Worm (Caenorhabditis elegans): Measurements from ENCODE around the gene far-1.

The far-1 gene

DNA sequence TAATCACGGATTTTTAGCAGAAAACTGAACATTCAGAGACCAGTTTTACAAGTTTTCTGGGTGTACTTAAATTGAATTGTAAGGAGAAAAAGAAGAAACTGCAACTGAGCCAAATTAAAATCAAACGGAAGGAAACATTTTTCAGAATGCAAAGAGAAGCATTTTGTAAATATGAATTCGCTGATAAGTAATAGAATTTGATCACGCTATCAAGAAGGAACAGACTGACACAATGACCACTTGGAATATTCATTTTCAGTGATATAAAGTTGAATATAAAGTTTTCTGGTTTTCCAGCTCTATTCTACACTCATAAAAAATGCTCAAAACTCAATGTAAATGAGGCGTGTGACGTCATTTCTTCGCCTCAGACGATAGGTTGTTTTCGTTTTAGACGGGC lies 46.8 kb downstream of the far-1 start:
- TF ChIP-seq aly-2 (tag; optimal IDR thresholded peaks at IDR 0.05) = no peak
- no peak for TF ChIP-seq fkh-2 (tag; optimal IDR thresholded peaks at IDR 0.05)
- no peak for TF ChIP-seq nhr-23 (tag; optimal IDR thresholded peaks at IDR 0.05)
- TF ChIP-seq unc-39 (tag; optimal IDR thresholded peaks at IDR 0.05) = no peak
- no peak for TF ChIP-seq mdl-1 (tag; optimal IDR thresholded peaks at IDR 0.05)
- TF ChIP-seq jun-1 (tag; optimal IDR thresholded peaks at IDR 0.05) = peak; percentile 51
- no peak for TF ChIP-seq pqm-1 (tag; optimal IDR thresholded peaks at IDR 0.05)
- peak; percentile 57 for TF ChIP-seq elt-2 (tag; optimal IDR thresholded peaks at IDR 0.05)
- no peak for TF ChIP-seq nhr-43 (tag; optimal IDR thresholded peaks at IDR 0.05; ENCODE audit: poor library complexity, severe bottlenecking)
- TF ChIP-seq nhr-25 (tag; optimal IDR thresholded peaks at IDR 0.05) = no peak
- no peak for TF ChIP-seq daf-12 (tag; optimal IDR thresholded peaks at IDR 0.05)
- no peak for TF ChIP-seq nhr-67 (tag; optimal IDR thresholded peaks at IDR 0.05)
- TF ChIP-seq ceh-82 (tag; optimal IDR thresholded peaks at IDR 0.05) = no peak
- TF ChIP-seq eor-1 (tag; optimal IDR thresholded peaks at IDR 0.05) = no peak
- no peak for TF ChIP-seq skn-1 (tag; optimal IDR thresholded peaks at IDR 0.05)
- TF ChIP-seq lsy-12 (tag; optimal IDR thresholded peaks at IDR 0.05) = no peak
- no peak for TF ChIP-seq lin-39 (tag; optimal IDR thresholded peaks at IDR 0.05)
- TF ChIP-seq ceh-9 (tag; optimal IDR thresholded peaks at IDR 0.05) = no peak
- TF ChIP-seq mml-1 (tag; optimal IDR thresholded peaks at IDR 0.05) = no peak
- peak; percentile 10 for TF ChIP-seq pha-4 (tag; optimal IDR thresholded peaks at IDR 0.05)
- TF ChIP-seq elt-1 (tag; optimal IDR thresholded peaks at IDR 0.05) = no peak

DNA sequence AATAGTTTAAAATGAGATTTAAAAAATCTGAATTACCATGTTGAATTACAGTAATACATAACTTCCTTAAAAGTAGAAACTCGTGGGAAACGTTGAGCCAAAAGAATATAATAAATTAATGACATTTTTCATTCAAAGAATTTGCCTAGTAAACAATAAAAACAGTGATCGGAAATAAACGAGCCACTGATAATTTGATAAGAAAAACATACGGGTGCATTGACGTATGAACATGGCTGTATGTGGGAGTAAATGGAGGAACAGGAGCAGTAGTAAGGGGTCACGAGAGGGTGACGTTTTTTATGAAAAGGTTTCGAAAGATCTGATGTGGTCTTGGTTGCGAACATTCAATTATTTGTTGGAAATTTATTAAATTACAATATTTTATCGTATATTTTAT lies 50.2 kb downstream of the far-1 start:
- TF ChIP-seq jun-1 (tag; optimal IDR thresholded peaks at IDR 0.05) = no peak
- no peak for TF ChIP-seq eor-1 (tag; optimal IDR thresholded peaks at IDR 0.05)
- peak; percentile 60 for TF ChIP-seq elt-2 (tag; optimal IDR thresholded peaks at IDR 0.05)
- TF ChIP-seq ceh-9 (tag; optimal IDR thresholded peaks at IDR 0.05) = no peak
- peak; percentile 11 for TF ChIP-seq pqm-1 (tag; optimal IDR thresholded peaks at IDR 0.05)
- TF ChIP-seq nhr-12 (tag; optimal IDR thresholded peaks at IDR 0.05) = no peak
